Worm (Caenorhabditis elegans): ENCODE results near the gene T11F8.5.

DNA sequence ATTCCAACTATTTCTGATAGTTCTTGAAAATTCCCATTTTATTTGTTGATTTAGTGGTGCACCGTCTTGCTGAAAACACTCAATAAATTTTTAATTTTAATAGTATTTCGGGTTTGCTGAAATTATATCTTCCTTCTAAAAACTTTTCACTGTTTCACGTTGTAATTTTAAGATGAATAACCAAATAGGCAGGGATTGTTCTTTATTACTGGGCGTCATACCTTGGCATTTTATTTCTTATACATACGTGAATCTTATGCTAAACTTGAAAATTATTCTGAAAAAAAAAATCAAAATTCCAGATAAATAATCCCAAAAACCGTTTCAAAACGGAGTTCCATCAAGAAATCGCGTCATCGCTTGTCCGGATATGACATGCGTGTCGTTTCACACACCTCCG is 44.1 kb upstream of the T11F8.5 start, which contains the start of gene mgl-3:
- TF ChIP-seq ztf-29 (GFP tag; IDR thresholded peaks at IDR 0.05) (no peak), ztf-23 (GFP tag; IDR thresholded peaks at IDR 0.05) (no peak), flt-1 (GFP tag; IDR thresholded peaks at IDR 0.05) (no peak), T22C8.4 (GFP tag; IDR thresholded peaks at IDR 0.05) (no peak)

Data from whole organism, midembryonic.